Fruit fly (Drosophila melanogaster) whole organism, embryonic: Measurements from ENCODE around the gene CG33543.
A peak's percentile ranks its signal among the peaks of the same experiment; 100 is the strongest.

Experiments
- CG10267 ChIP-seq: fragments of 200-800 bp; sonication (Bioruptor generic); optimal IDR thresholded peaks from 2 replicates; lab custom pipeline; 2018; ENCODE audit warnings: missing biosample characterization, mild to moderate bottlenecking, missing genetic modification characterization, moderate library complexity
- CG10274 ChIP-seq: fragments of 200-800 bp; sonication (Bioruptor generic); optimal IDR thresholded peaks from 3 replicates; lab custom pipeline; 2017; ENCODE audit warnings: missing biosample characterization, mild to moderate bottlenecking, missing genetic modification characterization
- CG1233 ChIP-seq: fragments of 200-800 bp; sonication (Bioruptor generic); optimal IDR thresholded peaks from 4 replicates; lab custom pipeline; 2018; ENCODE audit warnings: missing biosample characterization, mild to moderate bottlenecking, missing genetic modification characterization
- CG12659 ChIP-seq: fragments of 200-800 bp; sonication (Bioruptor generic); optimal IDR thresholded peaks from 3 replicates; lab custom pipeline; 2017; ENCODE audit warnings: mild to moderate bottlenecking, missing biosample characterization, missing genetic modification reagents, missing genetic modification characterization
- CG15073 ChIP-seq: fragments of 200-800 bp; sonication (Bioruptor generic); optimal IDR thresholded peaks from 2 replicates; lab custom pipeline; 2016; ENCODE audit warnings: missing biosample characterization, missing genetic modification characterization
- CG1647 ChIP-seq: fragments of 200-800 bp; sonication (Bioruptor generic); optimal IDR thresholded peaks from 3 replicates; lab custom pipeline; 2016; ENCODE audit warnings: missing biosample characterization, missing genetic modification characterization
- CG32767 ChIP-seq: fragments of 200-800 bp; sonication (Bioruptor generic); IDR thresholded peaks from 2 replicates; pipeline ENCODE4 v1.3.6; 2022; ENCODE audit warnings: missing biosample characterization, missing genetic modification characterization
- CG3407 ChIP-seq: fragments of 200-800 bp; sonication (Bioruptor generic); optimal IDR thresholded peaks from 2 replicates; lab custom pipeline; 2018; ENCODE audit warnings: missing biosample characterization, mild to moderate bottlenecking, missing genetic modification characterization
- CG6791 ChIP-seq: fragments of 200-800 bp; sonication (Bioruptor generic); IDR thresholded peaks from 3 replicates; pipeline ENCODE4 v1.3.6; 2022; ENCODE audit warnings: missing biosample characterization, missing genetic modification characterization; ENCODE audit not compliant: partially characterized antibody
- CG7357 ChIP-seq: fragments of 200-800 bp; sonication (Bioruptor generic); IDR thresholded peaks from 3 replicates; pipeline ENCODE4 v1.3.6; 2022; ENCODE audit warnings: missing biosample characterization, missing genetic modification characterization
- CG7786 ChIP-seq: fragments of 200-800 bp; sonication (Bioruptor generic); optimal IDR thresholded peaks from 2 replicates; lab custom pipeline; 2016; ENCODE audit warnings: missing biosample characterization, missing genetic modification characterization
- CG8765 ChIP-seq: fragments of 200-800 bp; sonication (Bioruptor generic); IDR thresholded peaks from 2 replicates; pipeline ENCODE4 v1.3.6; 2022; ENCODE audit warnings: missing biosample characterization, missing genetic modification characterization
- CG8944 ChIP-seq: fragments of 200-800 bp; sonication (Bioruptor generic); optimal IDR thresholded peaks from 3 replicates; lab custom pipeline; 2016; ENCODE audit warnings: missing biosample characterization, missing genetic modification characterization
- CG9817 ChIP-seq: fragments of 200-800 bp; sonication (Bioruptor generic); optimal IDR thresholded peaks from 2 replicates; lab custom pipeline; 2018; ENCODE audit warnings: missing biosample characterization, mild to moderate bottlenecking, missing genetic modification characterization, moderate library complexity
- Dek ChIP-seq: fragments of 200-800 bp; sonication (Bioruptor generic); optimal IDR thresholded peaks from 3 replicates; lab custom pipeline; 2019; ENCODE audit warnings: missing biosample characterization, mild to moderate bottlenecking, missing genetic modification characterization, moderate library complexity
- Dp ChIP-seq: fragments of 200-800 bp; sonication (Bioruptor generic); optimal IDR thresholded peaks from 2 replicates; lab custom pipeline; 2018; ENCODE audit warnings: missing biosample characterization, mild to moderate bottlenecking, missing genetic modification characterization, moderate library complexity
- Ets97D ChIP-seq: fragments of 200-800 bp; sonication (Bioruptor generic); optimal IDR thresholded peaks from 3 replicates; lab custom pipeline; 2016; ENCODE audit warnings: missing biosample characterization, missing genetic modification characterization
- H2.0 ChIP-seq: fragments of 200-800 bp; sonication (Bioruptor generic); IDR thresholded peaks from 2 replicates; pipeline ENCODE4 v1.3.6; 2022; ENCODE audit warnings: missing biosample characterization, missing genetic modification characterization
- HLH3B ChIP-seq: fragments of 200-800 bp; sonication (Bioruptor generic); IDR thresholded peaks from 2 replicates; pipeline ENCODE4 v1.3.6; 2022; ENCODE audit warnings: missing biosample characterization, missing genetic modification characterization
- Hand ChIP-seq: fragments of 200-800 bp; sonication (Bioruptor generic); optimal IDR thresholded peaks from 2 replicates; lab custom pipeline; 2017; ENCODE audit warnings: mild to moderate bottlenecking, missing biosample characterization, missing genetic modification reagents, missing genetic modification characterization
- Lpt ChIP-seq: fragments of >200 bp; optimal IDR thresholded peaks from 2 replicates; lab custom pipeline; 2018; ENCODE audit warnings: missing biosample characterization, missing genetic modification characterization
- Meics ChIP-seq: fragments of 200-800 bp; sonication (Bioruptor generic); optimal IDR thresholded peaks from 2 replicates; lab custom pipeline; 2017; ENCODE audit warnings: missing biosample characterization, mild to moderate bottlenecking, missing genetic modification characterization
- Myb ChIP-seq: fragments of 200-800 bp; sonication (Bioruptor generic); optimal IDR thresholded peaks from 2 replicates; lab custom pipeline; 2016; ENCODE audit warnings: missing biosample characterization, missing genetic modification characterization
- NFAT ChIP-seq: fragments of 200-800 bp; sonication (Bioruptor generic); IDR thresholded peaks from 2 replicates; pipeline ENCODE4 v1.3.6; 2022; ENCODE audit warnings: missing biosample characterization, missing genetic modification characterization
- Nf-YB ChIP-seq: fragments of 200-800 bp; sonication (Bioruptor generic); optimal IDR thresholded peaks from 3 replicates; lab custom pipeline; 2019; ENCODE audit warnings: missing biosample characterization, mild to moderate bottlenecking, missing genetic modification characterization, moderate library complexity
- Opbp ChIP-seq: fragments of 200-800 bp; sonication (Bioruptor generic); IDR thresholded peaks from 3 replicates; pipeline ENCODE4 v1.3.6; 2022; ENCODE audit warnings: missing biosample characterization, missing genetic modification characterization; ENCODE audit not compliant: partially characterized antibody
- Sox100B ChIP-seq: fragments of 200-800 bp; sonication (Bioruptor generic); optimal IDR thresholded peaks from 3 replicates; lab custom pipeline; 2018; ENCODE audit warnings: missing biosample characterization, mild to moderate bottlenecking, missing genetic modification characterization
- Taf1 ChIP-seq: fragments of 200-800 bp; sonication (Bioruptor generic); IDR thresholded peaks from 2 replicates; pipeline ENCODE4 v1.3.6; 2022; ENCODE audit warnings: missing biosample characterization, missing genetic modification characterization
- Trl ChIP-seq, 3 experiments: fragments of >200 bp in 2 of 3; fragments of 200-800 bp in 1 of 3; sonication (Bioruptor generic) in 1 of 3; optimal IDR thresholded peaks; 2 replicates in 1 of 3; 3 replicates in 2 of 3; lab custom pipeline; 2016 to 2017; ENCODE audit warnings: missing biosample characterization in 1 of 3, missing genetic modification characterization in 1 of 3
- amos ChIP-seq: fragments of 200-800 bp; sonication (Bioruptor generic); IDR thresholded peaks from 2 replicates; pipeline ENCODE4 v1.3.6; 2022; ENCODE audit warnings: missing biosample characterization, missing genetic modification characterization; ENCODE audit not compliant: partially characterized antibody
- ap ChIP-seq: fragments of 200-800 bp; sonication (Bioruptor generic); IDR thresholded peaks from 2 replicates; pipeline ENCODE4 v1.3.6; 2022; ENCODE audit warnings: missing biosample characterization, missing genetic modification characterization
- br ChIP-seq: fragments of >200 bp; optimal IDR thresholded peaks from 2 replicates; lab custom pipeline; 2017
- croc ChIP-seq: fragments of 200-800 bp; sonication (Bioruptor generic); conservative IDR thresholded peaks from 3 replicates; pipeline ENCODE4 v1.3.6; 2022; ENCODE audit warnings: missing biosample characterization, missing genetic modification characterization
- crol ChIP-seq: fragments of 200-800 bp; sonication (Bioruptor generic); IDR thresholded peaks from 2 replicates; pipeline ENCODE4 v1.3.6; 2022; ENCODE audit warnings: missing biosample characterization, missing genetic modification characterization
- dysf ChIP-seq: fragments of 200-800 bp; sonication (Bioruptor generic); IDR thresholded peaks from 3 replicates; pipeline ENCODE4 v1.3.6; 2022; ENCODE audit warnings: missing biosample characterization, missing genetic modification characterization
- exex ChIP-seq: fragments of 200-800 bp; sonication (Bioruptor generic); optimal IDR thresholded peaks from 4 replicates; lab custom pipeline; 2018; ENCODE audit warnings: missing biosample characterization, mild to moderate bottlenecking, missing genetic modification characterization, moderate library complexity
- fd96Cb ChIP-seq: fragments of 200-800 bp; sonication (Bioruptor generic); optimal IDR thresholded peaks from 2 replicates; lab custom pipeline; 2018; ENCODE audit warnings: missing biosample characterization, mild to moderate bottlenecking, missing genetic modification characterization, moderate library complexity
- h ChIP-seq: fragments of >200 bp; optimal IDR thresholded peaks from 2 replicates; lab custom pipeline; 2017
- ind ChIP-seq: fragments of 200-800 bp; sonication (Bioruptor generic); optimal IDR thresholded peaks from 3 replicates; lab custom pipeline; 2016; ENCODE audit warnings: missing biosample characterization, missing genetic modification characterization
- lmd ChIP-seq: fragments of 200-800 bp; sonication (Bioruptor generic); IDR thresholded peaks from 2 replicates; pipeline ENCODE4 v1.3.6; 2022; ENCODE audit warnings: missing biosample characterization, missing genetic modification characterization
- pho ChIP-seq: fragments of 200-800 bp; sonication (Bioruptor generic); optimal IDR thresholded peaks from 2 replicates; lab custom pipeline; 2016; ENCODE audit warnings: missing biosample characterization, missing genetic modification characterization
- phol ChIP-seq: fragments of 200-800 bp; sonication (Bioruptor generic); optimal IDR thresholded peaks from 3 replicates; lab custom pipeline; 2018; ENCODE audit warnings: missing biosample characterization, mild to moderate bottlenecking, missing genetic modification characterization, moderate library complexity
- ranshi ChIP-seq: fragments of 200-800 bp; sonication (Bioruptor generic); IDR thresholded peaks from 2 replicates; pipeline ENCODE4 v1.3.6; 2022; ENCODE audit warnings: missing biosample characterization, missing genetic modification characterization
- seq ChIP-seq: fragments of 200-800 bp; sonication (Bioruptor generic); IDR thresholded peaks from 2 replicates; pipeline ENCODE4 v1.3.6; 2022; ENCODE audit warnings: missing biosample characterization, missing genetic modification characterization
- shn ChIP-seq: fragments of 200-800 bp; sonication (Bioruptor generic); optimal IDR thresholded peaks from 3 replicates; lab custom pipeline; 2016; ENCODE audit warnings: missing biosample characterization, missing genetic modification characterization
- sr ChIP-seq: fragments of 200-800 bp; sonication (Bioruptor generic); IDR thresholded peaks from 3 replicates; pipeline ENCODE4 v1.3.6; 2022; ENCODE audit warnings: missing biosample characterization, missing genetic modification characterization
- tgo ChIP-seq: fragments of 200-800 bp; sonication (Bioruptor generic); IDR thresholded peaks from 3 replicates; pipeline ENCODE4 v1.3.6; 2022; ENCODE audit warnings: missing biosample characterization, missing genetic modification characterization
- vfl ChIP-seq: fragments of 200-800 bp; sonication (Bioruptor generic); optimal IDR thresholded peaks from 2 replicates; lab custom pipeline; 2016; ENCODE audit warnings: missing biosample characterization, missing genetic modification characterization
- zfh2 ChIP-seq: fragments of 200-800 bp; sonication (Bioruptor generic); optimal IDR thresholded peaks from 2 replicates; lab custom pipeline; 2016; ENCODE audit warnings: missing biosample characterization, missing genetic modification characterization

CG33543 gene

DNA sequence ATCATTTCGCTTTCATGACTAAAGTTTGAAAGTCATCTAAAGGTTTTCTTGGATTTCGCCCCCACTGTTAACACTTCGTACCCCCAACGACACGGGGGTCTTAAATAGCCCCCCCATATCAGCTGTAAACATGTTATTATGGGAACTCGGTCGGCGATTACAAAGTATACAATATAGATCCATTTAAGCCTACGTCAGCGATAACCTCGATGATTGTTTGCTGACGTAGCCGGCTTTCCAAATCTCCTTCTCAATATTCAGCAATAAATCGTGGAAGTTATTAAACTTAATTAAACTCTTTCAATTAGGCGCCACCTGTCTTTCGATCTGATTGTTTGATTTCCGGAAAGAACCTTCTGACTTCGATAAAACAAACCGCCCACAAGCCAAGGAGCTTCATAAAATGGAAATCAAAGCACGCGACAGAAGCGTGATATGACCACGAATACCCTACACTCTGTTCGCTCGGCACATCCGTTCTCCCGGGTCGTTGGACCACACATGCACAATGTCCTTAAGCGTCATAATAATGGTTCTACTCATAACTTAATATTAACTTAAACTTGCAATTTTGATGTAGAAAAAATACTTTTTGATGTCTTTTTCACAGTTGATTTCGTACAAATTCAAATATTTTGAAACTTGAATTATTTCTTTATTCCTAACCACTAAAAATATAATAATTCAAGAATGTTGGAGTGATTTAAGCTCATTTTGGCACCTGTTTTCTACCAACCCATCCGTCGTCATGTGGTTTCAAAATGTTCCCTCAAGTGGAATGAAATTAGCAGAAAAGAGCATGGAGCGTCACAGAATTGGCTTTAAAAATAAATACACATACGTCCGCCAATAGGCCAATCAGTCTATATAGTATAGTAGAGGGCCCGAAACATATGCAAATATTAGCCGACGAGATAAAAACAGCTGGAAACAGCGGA, 19.5 kb downstream of the CG33543 start (continued):
- peak; percentile 77 for TF ChIP-seq zfh2
- peak; percentile 28; the same call in 1 of the 3 replicates for TF ChIP-seq sr (GFP tag; lab: Robert Waterston, UW)
- TF ChIP-seq Myb = peak; percentile 48
- no peak for TF ChIP-seq crol (GFP tag; lab: Robert Waterston, UW)
- TF ChIP-seq br (lab: Kevin White, UChicago) = no peak
- no peak for TF ChIP-seq CG1233 (GFP tag; lab: Kevin White, UChicago)
- TF ChIP-seq shn (GFP tag; lab: Kevin White, UChicago) = peak; percentile 6
- 0 out of 2 replicates have a peak, but pooled peaks have one; percentile 24 for TF ChIP-seq ranshi (GFP tag; lab: Robert Waterston, UW)
- peak; percentile 11 for TF ChIP-seq Sox100B
- peak; percentile 48 for TF ChIP-seq pho (GFP tag; lab: Kevin White, UChicago)
- TF ChIP-seq ap (GFP tag; lab: Robert Waterston, UW) = no peak
- no peak for TF ChIP-seq CG8765 (GFP tag; lab: Robert Waterston, UW)
- TF ChIP-seq amos (GFP tag; lab: Robert Waterston, UW) = no peak
- TF ChIP-seq H2.0 = peak; percentile 58
- no peak for TF ChIP-seq Opbp
- TF ChIP-seq NFAT (GFP tag; lab: Robert Waterston, UW) = peak; percentile 55; the same call in 1 of the 2 replicates
- no peak for TF ChIP-seq h
- peak; percentile 49 for TF ChIP-seq CG12659 (GFP tag; lab: Kevin White, UChicago)
- TF ChIP-seq phol = peak; percentile 25
- peak; percentile 7 for TF ChIP-seq vfl (GFP tag; lab: Kevin White, UChicago)
- peak; percentile 4 for TF ChIP-seq CG10267 (tag; lab: Kevin White, UChicago)
- no peak for TF ChIP-seq Nf-YB (GFP tag; lab: Kevin White, UChicago)
- 0 out of 2 replicates have a peak, but pooled peaks have one; percentile 30 for TF ChIP-seq seq (GFP tag; lab: Robert Waterston, UW)
- TF ChIP-seq Lpt (GFP tag; lab: Kevin White, UChicago) = no peak
- TF ChIP-seq Dek = peak; percentile 42
- no peak for TF ChIP-seq CG7357 (GFP tag; lab: Robert Waterston, UW)
- TF ChIP-seq exex (tag; lab: Kevin White, UChicago) = peak; percentile 99
- peak; percentile 98 for TF ChIP-seq CG10274 (GFP tag; lab: Kevin White, UChicago)
- no peak for TF ChIP-seq Taf1 (GFP tag; lab: Robert Waterston, UW)
- TF ChIP-seq CG7786 (GFP tag; lab: Kevin White, UChicago) = peak; percentile 28
- peak; percentile 58; the same call in 2 of the 3 replicates for TF ChIP-seq dysf (GFP tag; lab: Robert Waterston, UW)
- no peak for TF ChIP-seq Dp (GFP tag; lab: Kevin White, UChicago)
- TF ChIP-seq tgo (GFP tag; lab: Robert Waterston, UW) = peak; percentile 41; the same call in 1 of the 3 replicates
- peak; percentile 11 for TF ChIP-seq Ets97D
- TF ChIP-seq Hand (GFP tag; lab: Kevin White, UChicago) = peak; percentile 42
- TF ChIP-seq lmd (GFP tag; lab: Robert Waterston, UW) = peak; percentile 61; the same call in 1 of the 2 replicates
- TF ChIP-seq CG8944 = no peak
- TF ChIP-seq CG1647 (GFP tag; lab: Kevin White, UChicago) = peak; percentile 56
- no peak for TF ChIP-seq CG3407
- TF ChIP-seq ind = peak; percentile 51
- TF ChIP-seq fd96Cb (tag; lab: Kevin White, UChicago) = peak; percentile 13
- no peak for TF ChIP-seq Trl (optimal IDR thresholded peaks at IDR 0.05; lab: Kevin White, UChicago)
- TF ChIP-seq Trl (GFP tag; optimal IDR thresholded peaks at IDR 0.05; lab: Kevin White, UChicago) = peak; percentile 62
- no peak for TF ChIP-seq CG32767
- TF ChIP-seq croc (GFP tag; lab: Robert Waterston, UW) = no peak
- peak; percentile 80 for TF ChIP-seq Meics
- TF ChIP-seq CG9817 = peak; percentile 46
- peak; percentile 58; the same call in 1 of the 2 replicates for TF ChIP-seq HLH3B (GFP tag; lab: Robert Waterston, UW)
- TF ChIP-seq CG15073 (GFP tag; lab: Kevin White, UChicago) = no peak
- no peak for TF ChIP-seq CG6791 (GFP tag; lab: Robert Waterston, UW)
